Fruit fly (Drosophila melanogaster) whole organism, embryonic: ENCODE data around the gene CG43999.

ENCODE experiments used
- CG10543 ChIP-seq: fragments of 200-800 bp; sonication (Bioruptor generic); optimal IDR thresholded peaks from 3 replicates; lab custom pipeline; 2017; ENCODE audit warnings: missing biosample characterization, mild to moderate bottlenecking, missing genetic modification characterization, moderate library complexity
- CG15073 ChIP-seq: fragments of 200-800 bp; sonication (Bioruptor generic); optimal IDR thresholded peaks from 2 replicates; lab custom pipeline; 2016; ENCODE audit warnings: missing biosample characterization, missing genetic modification characterization
- CG1529 ChIP-seq: fragments of 200-800 bp; sonication (Bioruptor generic); optimal IDR thresholded peaks from 3 replicates; lab custom pipeline; 2018; ENCODE audit warnings: missing biosample characterization, missing genetic modification characterization
- CG15696 ChIP-seq: fragments of 200-800 bp; sonication (Bioruptor generic); optimal IDR thresholded peaks from 2 replicates; lab custom pipeline; 2019; ENCODE audit warnings: missing biosample characterization, mild to moderate bottlenecking, missing genetic modification characterization, moderate library complexity
- CG16863 ChIP-seq: fragments of 200-800 bp; sonication (Bioruptor generic); optimal IDR thresholded peaks from 3 replicates; lab custom pipeline; 2016; ENCODE audit warnings: missing biosample characterization, missing genetic modification characterization
- CG17186 ChIP-seq: fragments of 200-800 bp; sonication (Bioruptor generic); optimal IDR thresholded peaks from 3 replicates; lab custom pipeline; 2017; ENCODE audit warnings: missing biosample characterization, missing genetic modification reagents, missing genetic modification characterization
- CG17361 ChIP-seq: fragments of 200-800 bp; sonication (Bioruptor generic); IDR thresholded peaks from 3 replicates; pipeline ENCODE4 v1.3.6; 2022; ENCODE audit warnings: missing biosample characterization, missing genetic modification characterization
- CG2116 ChIP-seq: fragments of 200-800 bp; sonication (Bioruptor generic); optimal IDR thresholded peaks from 3 replicates; lab custom pipeline; 2018; ENCODE audit warnings: missing biosample characterization, mild to moderate bottlenecking, missing genetic modification characterization
- CG30403 ChIP-seq: fragments of 200-800 bp; sonication (Bioruptor generic); optimal IDR thresholded peaks from 3 replicates; lab custom pipeline; 2016; ENCODE audit warnings: missing biosample characterization, missing genetic modification characterization
- CG31388 ChIP-seq: fragments of 200-800 bp; sonication (Bioruptor generic); optimal IDR thresholded peaks from 2 replicates; lab custom pipeline; 2016; ENCODE audit warnings: missing biosample characterization, missing genetic modification characterization
- CG4707 ChIP-seq: fragments of 200-800 bp; sonication (Bioruptor generic); optimal IDR thresholded peaks from 2 replicates; lab custom pipeline; 2018; ENCODE audit warnings: missing biosample characterization, mild to moderate bottlenecking, missing genetic modification characterization, moderate library complexity
- CG6254 ChIP-seq: fragments of 200-800 bp; sonication (Bioruptor generic); optimal IDR thresholded peaks from 3 replicates; lab custom pipeline; 2017; ENCODE audit warnings: mild to moderate bottlenecking, missing biosample characterization, missing genetic modification reagents, missing genetic modification characterization
- CG6272 ChIP-seq: fragments of 200-800 bp; sonication (Bioruptor generic); IDR thresholded peaks from 2 replicates; pipeline ENCODE4 v1.3.6; 2022; ENCODE audit warnings: missing biosample characterization, missing genetic modification characterization
- CG7271 ChIP-seq: fragments of 200-800 bp; sonication (Bioruptor generic); optimal IDR thresholded peaks from 2 replicates; lab custom pipeline; 2018; ENCODE audit warnings: missing biosample characterization, mild to moderate bottlenecking, missing genetic modification characterization, moderate library complexity
- CTCF ChIP-seq: fragments of 200-800 bp; sonication (Bioruptor generic); optimal IDR thresholded peaks from 2 replicates; lab custom pipeline; 2017; ENCODE audit warnings: missing biosample characterization, mild to moderate bottlenecking, missing genetic modification characterization, moderate library complexity
- Camta ChIP-seq: fragments of 200-800 bp; sonication (Bioruptor generic); optimal IDR thresholded peaks from 2 replicates; lab custom pipeline; 2016; ENCODE audit warnings: missing biosample characterization, missing genetic modification characterization
- CkIIα-i1 ChIP-seq: fragments of 200-800 bp; sonication (Bioruptor generic); IDR thresholded peaks from 2 replicates; pipeline ENCODE4 v1.3.6; 2022; ENCODE audit warnings: missing biosample characterization, missing genetic modification characterization
- Dad ChIP-seq: fragments of 200-800 bp; sonication (Bioruptor generic); optimal IDR thresholded peaks from 3 replicates; lab custom pipeline; 2016; ENCODE audit warnings: missing biosample characterization, missing genetic modification characterization
- Deaf1 ChIP-seq: fragments of 200-800 bp; optimal IDR thresholded peaks from 3 replicates; lab custom pipeline; 2019; ENCODE audit warnings: missing biosample characterization, mild to moderate bottlenecking, missing genetic modification characterization, moderate library complexity
- Dfd ChIP-seq, 2 experiments: fragments of >200 bp; optimal IDR thresholded peaks; 2 replicates each; lab custom pipeline; 2017; ENCODE audit warnings: missing biosample characterization in 2 of 2, missing genetic modification characterization in 2 of 2
- Dll ChIP-seq: fragments of 200-800 bp; sonication (Bioruptor generic); IDR thresholded peaks from 4 replicates; pipeline ENCODE4 v1.3.6; 2022; ENCODE audit warnings: missing biosample characterization, missing genetic modification characterization; ENCODE audit not compliant: partially characterized antibody
- HHEX ChIP-seq: fragments of 200-800 bp; sonication (Bioruptor generic); optimal IDR thresholded peaks from 3 replicates; lab custom pipeline; 2017; ENCODE audit warnings: missing biosample characterization, mild to moderate bottlenecking, missing genetic modification characterization, missing genetic modification reagents
- MBD-R2 ChIP-seq: fragments of 200-800 bp; sonication (Bioruptor generic); IDR thresholded peaks from 2 replicates; pipeline ENCODE4 v1.3.6; 2022; ENCODE audit warnings: missing biosample characterization, missing genetic modification characterization
- NC2β ChIP-seq: fragments of 200-800 bp; sonication (Bioruptor generic); optimal IDR thresholded peaks from 2 replicates; lab custom pipeline; 2016; ENCODE audit warnings: missing biosample characterization, missing genetic modification characterization
- Nf-YC ChIP-seq: fragments of 200-800 bp; optimal IDR thresholded peaks from 3 replicates; lab custom pipeline; 2019; ENCODE audit warnings: missing biosample characterization, mild to moderate bottlenecking, missing genetic modification characterization, moderate library complexity
- Oaz ChIP-seq: fragments of 200-800 bp; sonication (Bioruptor generic); IDR thresholded peaks from 2 replicates; pipeline ENCODE4 v1.3.6; 2022; ENCODE audit warnings: missing biosample characterization, missing genetic modification characterization
- PHDP ChIP-seq: fragments of 200-800 bp; sonication (Bioruptor generic); optimal IDR thresholded peaks from 3 replicates; lab custom pipeline; 2018; ENCODE audit warnings: missing biosample characterization, mild to moderate bottlenecking, missing genetic modification characterization, moderate library complexity
- Sox102F ChIP-seq: fragments of 200-800 bp; sonication (Bioruptor generic); optimal IDR thresholded peaks from 2 replicates; lab custom pipeline; 2018; ENCODE audit warnings: missing biosample characterization, mild to moderate bottlenecking, missing genetic modification characterization, moderate library complexity
- Spps ChIP-seq: fragments of 200-800 bp; sonication (Bioruptor generic); optimal IDR thresholded peaks from 2 replicates; lab custom pipeline; 2018; ENCODE audit warnings: missing biosample characterization, mild to moderate bottlenecking, missing genetic modification characterization
- Sry-δ ChIP-seq: fragments of 200-800 bp; sonication (Bioruptor generic); optimal IDR thresholded peaks from 2 replicates; lab custom pipeline; 2016; ENCODE audit warnings: missing biosample characterization, missing genetic modification characterization
- ase ChIP-seq: fragments of 200-800 bp; sonication (Bioruptor generic); IDR thresholded peaks from 3 replicates; pipeline ENCODE4 v1.3.6; 2022; ENCODE audit warnings: missing biosample characterization, missing genetic modification characterization
- bowl ChIP-seq: fragments of 200-800 bp; sonication (Bioruptor generic); IDR thresholded peaks from 2 replicates; pipeline ENCODE4 v1.3.6; 2022; ENCODE audit warnings: missing biosample characterization, missing genetic modification characterization
- cad ChIP-seq: fragments of >200 bp; optimal IDR thresholded peaks from 2 replicates; lab custom pipeline; 2017; ENCODE audit warnings: missing biosample characterization, missing genetic modification characterization
- disco-r ChIP-seq: fragments of 200-800 bp; sonication (Bioruptor generic); optimal IDR thresholded peaks from 2 replicates; lab custom pipeline; 2016; ENCODE audit warnings: missing biosample characterization, missing genetic modification characterization
- exex ChIP-seq: fragments of 200-800 bp; sonication (Bioruptor generic); optimal IDR thresholded peaks from 4 replicates; lab custom pipeline; 2018; ENCODE audit warnings: missing biosample characterization, mild to moderate bottlenecking, missing genetic modification characterization, moderate library complexity
- gce ChIP-seq: fragments of 200-800 bp; sonication (Bioruptor generic); IDR thresholded peaks from 3 replicates; pipeline ENCODE4 v1.3.6; 2022; ENCODE audit warnings: missing biosample characterization, missing genetic modification characterization
- klu ChIP-seq: fragments of 200-800 bp; sonication (Bioruptor generic); IDR thresholded peaks from 2 replicates; pipeline ENCODE4 v1.3.6; 2022; ENCODE audit warnings: missing biosample characterization, missing genetic modification characterization
- mam ChIP-seq: fragments of 200-800 bp; sonication (Bioruptor generic); optimal IDR thresholded peaks from 3 replicates; lab custom pipeline; 2016; ENCODE audit warnings: missing biosample characterization, missing genetic modification characterization
- nom ChIP-seq: fragments of 200-800 bp; sonication (Bioruptor generic); optimal IDR thresholded peaks from 2 replicates; lab custom pipeline; 2017; ENCODE audit warnings: missing biosample characterization, missing genetic modification characterization, mild to moderate bottlenecking, moderate library complexity, missing genetic modification reagents
- onecut ChIP-seq: fragments of 200-800 bp; sonication (Bioruptor generic); IDR thresholded peaks from 2 replicates; pipeline ENCODE4 v1.3.6; 2022; ENCODE audit warnings: missing biosample characterization, missing genetic modification characterization
- run ChIP-seq: fragments of 200-800 bp; sonication (Bioruptor generic); optimal IDR thresholded peaks from 3 replicates; lab custom pipeline; 2018; ENCODE audit warnings: missing biosample characterization, mild to moderate bottlenecking, missing genetic modification characterization
- sc ChIP-seq, 3 experiments: fragments of >200 bp in 2 of 3; fragments of 200-800 bp in 1 of 3; sonication (Bioruptor generic) in 1 of 3; optimal IDR thresholded peaks; 2 replicates in 2 of 3; 3 replicates in 1 of 3; lab custom pipeline; 2017; ENCODE audit warnings: mild to moderate bottlenecking in 1 of 3, missing biosample characterization in 1 of 3, missing genetic modification characterization in 1 of 3, missing genetic modification reagents in 1 of 3
- scrt ChIP-seq: fragments of 200-800 bp; sonication (Bioruptor generic); optimal IDR thresholded peaks from 2 replicates; lab custom pipeline; 2018; ENCODE audit warnings: missing biosample characterization, mild to moderate bottlenecking, missing genetic modification characterization, moderate library complexity
- so ChIP-seq: fragments of 200-800 bp; sonication (Bioruptor generic); IDR thresholded peaks from 3 replicates; pipeline ENCODE4 v1.3.6; 2022; ENCODE audit warnings: missing biosample characterization, missing genetic modification characterization
- sob ChIP-seq: fragments of 200-800 bp; sonication (Bioruptor generic); IDR thresholded peaks from 2 replicates; pipeline ENCODE4 v1.3.6; 2022; ENCODE audit warnings: missing biosample characterization, missing genetic modification characterization
- tap ChIP-seq: fragments of 200-800 bp; optimal IDR thresholded peaks from 3 replicates; lab custom pipeline; 2019; ENCODE audit warnings: missing biosample characterization, mild to moderate bottlenecking, missing genetic modification characterization, moderate library complexity
- ttk ChIP-seq: fragments of 200-800 bp; sonication (Bioruptor generic); IDR thresholded peaks from 2 replicates; pipeline ENCODE4 v2.1.2; 2022; ENCODE audit warnings: missing biosample characterization, missing genetic modification characterization
- tup ChIP-seq: fragments of 200-800 bp; sonication (Bioruptor generic); optimal IDR thresholded peaks from 2 replicates; lab custom pipeline; 2016; ENCODE audit warnings: missing biosample characterization, mild to moderate bottlenecking, missing genetic modification characterization, moderate library complexity
- tx ChIP-seq: fragments of 200-800 bp; sonication (Bioruptor generic); optimal IDR thresholded peaks from 2 replicates; lab custom pipeline; 2016; ENCODE audit warnings: missing biosample characterization, missing genetic modification characterization
- unpg ChIP-seq: fragments of 200-800 bp; sonication (Bioruptor generic); optimal IDR thresholded peaks from 3 replicates; lab custom pipeline; 2018; ENCODE audit warnings: missing biosample characterization, mild to moderate bottlenecking, missing genetic modification characterization, moderate library complexity
- vvl ChIP-seq: fragments of 200-800 bp; sonication (Bioruptor generic); IDR thresholded peaks from 2 replicates; pipeline ENCODE4 v1.3.6; 2022; ENCODE audit warnings: missing biosample characterization, missing genetic modification characterization

The CG43999 gene

dm6 chr3R:23931095-23931728, 2.4 kb upstream of the CG43999 start, which contains the start of the genes Rpt2 and CG13599 (continued):
- no peak for TF ChIP-seq CG6272 (GFP tag; lab: Robert Waterston, UW)
- TF ChIP-seq CG30403, result peak; percentile 50
- no peak for TF ChIP-seq scrt
- TF ChIP-seq Camta (GFP tag; lab: Kevin White, UChicago), result peak; percentile 15
- no peak for TF ChIP-seq CG7271 (tag; lab: Kevin White, UChicago)
- TF ChIP-seq CkIIα-i1 (GFP tag; lab: Robert Waterston, UW), result no peak
- TF ChIP-seq disco-r (GFP tag; lab: Kevin White, UChicago), result no peak
- TF ChIP-seq CTCF (GFP tag; lab: Kevin White, UChicago), result no peak
- TF ChIP-seq Sry-δ (GFP tag; lab: Kevin White, UChicago), result peak; percentile 75
- TF ChIP-seq CG15696 (tag; lab: Kevin White, UChicago), result no peak
- TF ChIP-seq Nf-YC (tag; lab: Kevin White, UChicago), result peak; percentile 24
- no peak for TF ChIP-seq CG10543 (GFP tag; lab: Kevin White, UChicago)
- TF ChIP-seq run, result no peak
- TF ChIP-seq sc (optimal IDR thresholded peaks at IDR 0.05; lab: Kevin White, UChicago), result no peak
- no peak for TF ChIP-seq sc (GFP tag; optimal IDR thresholded peaks at IDR 0.05; lab: Kevin White, UChicago)
- TF ChIP-seq CG16863 (GFP tag; lab: Kevin White, UChicago), result no peak
- TF ChIP-seq CG17186 (GFP tag; lab: Kevin White, UChicago), result peak; percentile 69
- TF ChIP-seq tx (GFP tag; lab: Kevin White, UChicago), result no peak
- TF ChIP-seq so (GFP tag; lab: Robert Waterston, UW), result no peak
- no peak for TF ChIP-seq tap (tag; lab: Kevin White, UChicago)
- peak; percentile 41; the same call in 1 of the 3 replicates for TF ChIP-seq CG17361
- TF ChIP-seq mam (GFP tag; lab: Kevin White, UChicago), result peak; percentile 27
- no peak for TF ChIP-seq Dad (GFP tag; lab: Kevin White, UChicago)
- peak; percentile 18 for TF ChIP-seq Deaf1
- TF ChIP-seq CG2116, result peak; percentile 76
- no peak for TF ChIP-seq CG1529 (GFP tag; lab: Kevin White, UChicago)
- TF ChIP-seq MBD-R2 (GFP tag; lab: Robert Waterston, UW), result peak; percentile 74
- TF ChIP-seq ase (GFP tag; lab: Robert Waterston, UW), result no peak
- peak; percentile 14 for TF ChIP-seq NC2β (GFP tag; lab: Kevin White, UChicago)
- TF ChIP-seq Dll (GFP tag; lab: Robert Waterston, UW), result no peak; the same call in 2 of the 4 replicates
- no peak for TF ChIP-seq klu (GFP tag; lab: Robert Waterston, UW)
- peak; percentile 14 for TF ChIP-seq Spps
- no peak for TF ChIP-seq Oaz (GFP tag; lab: Robert Waterston, UW)
- TF ChIP-seq CG15073 (GFP tag; lab: Kevin White, UChicago), result no peak
- no peak for TF ChIP-seq bowl (GFP tag; lab: Robert Waterston, UW)
- no peak for TF ChIP-seq vvl (GFP tag; lab: Robert Waterston, UW)
- TF ChIP-seq sob (GFP tag; lab: Robert Waterston, UW), result no peak
- TF ChIP-seq ttk, result no peak
- peak; percentile 15 for TF ChIP-seq PHDP (tag; lab: Kevin White, UChicago)
- no peak for TF ChIP-seq CG6254 (GFP tag; lab: Kevin White, UChicago)
- no peak for TF ChIP-seq onecut (GFP tag; lab: Robert Waterston, UW)
- TF ChIP-seq CG4707 (GFP tag; lab: Kevin White, UChicago), result no peak
- no peak for TF ChIP-seq gce (GFP tag; lab: Robert Waterston, UW)
- TF ChIP-seq tup (GFP tag; lab: Kevin White, UChicago), result no peak
- TF ChIP-seq CG31388, result no peak
- TF ChIP-seq unpg (GFP tag; lab: Kevin White, UChicago), result no peak
- TF ChIP-seq exex (tag; lab: Kevin White, UChicago), result peak; percentile 6
- TF ChIP-seq nom, result no peak
- TF ChIP-seq cad, result no peak
- TF ChIP-seq HHEX, result no peak
- no peak for TF ChIP-seq Dfd (GFP tag; optimal IDR thresholded peaks at IDR 0.05; lab: Kevin White, UChicago)
- TF ChIP-seq Sox102F (GFP tag; lab: Kevin White, UChicago), result no peak
